Fruit fly (Drosophila melanogaster) whole organism, embryonic: ENCODE data around the gene cv-c.
A peak's percentile ranks its signal among the peaks of the same experiment; 100 is the strongest.

ENCODE experiments used
- Aef1 ChIP-seq: fragments of 200-800 bp; sonication (Bioruptor generic); IDR thresholded peaks from 3 replicates; pipeline ENCODE4 v1.3.6; 2022; ENCODE audit warnings: missing biosample characterization, missing genetic modification characterization
- Antp ChIP-seq: fragments of 200-800 bp; sonication (Bioruptor generic); optimal IDR thresholded peaks from 3 replicates; lab custom pipeline; 2016; ENCODE audit warnings: missing biosample characterization, missing genetic modification characterization
- CG10147 ChIP-seq: fragments of 200-800 bp; sonication (Bioruptor generic); optimal IDR thresholded peaks from 2 replicates; lab custom pipeline; 2019; ENCODE audit warnings: missing biosample characterization, mild to moderate bottlenecking, missing genetic modification characterization, moderate library complexity
- CG10366 ChIP-seq: fragments of 200-800 bp; sonication (Bioruptor generic); IDR thresholded peaks from 2 replicates; pipeline ENCODE4 v1.3.6; 2022; ENCODE audit warnings: missing biosample characterization, missing genetic modification characterization
- CG13424 ChIP-seq: fragments of 200-800 bp; sonication (Bioruptor generic); optimal IDR thresholded peaks from 2 replicates; lab custom pipeline; 2019; ENCODE audit warnings: missing biosample characterization, mild to moderate bottlenecking, missing genetic modification characterization, moderate library complexity
- CG15479 ChIP-seq: fragments of 200-800 bp; sonication (Bioruptor generic); optimal IDR thresholded peaks from 3 replicates; lab custom pipeline; 2019; ENCODE audit warnings: missing biosample characterization, mild to moderate bottlenecking, missing genetic modification characterization, moderate library complexity
- CG15696 ChIP-seq: fragments of 200-800 bp; sonication (Bioruptor generic); optimal IDR thresholded peaks from 2 replicates; lab custom pipeline; 2019; ENCODE audit warnings: missing biosample characterization, mild to moderate bottlenecking, missing genetic modification characterization, moderate library complexity
- CG16863 ChIP-seq: fragments of 200-800 bp; sonication (Bioruptor generic); optimal IDR thresholded peaks from 3 replicates; lab custom pipeline; 2016; ENCODE audit warnings: missing biosample characterization, missing genetic modification characterization
- CG1792 ChIP-seq: fragments of 200-800 bp; sonication (Bioruptor generic); optimal IDR thresholded peaks from 2 replicates; lab custom pipeline; 2016; ENCODE audit warnings: missing biosample characterization, missing genetic modification characterization
- CG18619 ChIP-seq: fragments of 200-800 bp; sonication (Bioruptor generic); optimal IDR thresholded peaks from 3 replicates; lab custom pipeline; 2017; ENCODE audit warnings: missing biosample characterization, mild to moderate bottlenecking, missing genetic modification characterization
- CG2116 ChIP-seq: fragments of 200-800 bp; sonication (Bioruptor generic); optimal IDR thresholded peaks from 3 replicates; lab custom pipeline; 2018; ENCODE audit warnings: missing biosample characterization, mild to moderate bottlenecking, missing genetic modification characterization
- CG31388 ChIP-seq: fragments of 200-800 bp; sonication (Bioruptor generic); optimal IDR thresholded peaks from 2 replicates; lab custom pipeline; 2016; ENCODE audit warnings: missing biosample characterization, missing genetic modification characterization
- CG3838 ChIP-seq: fragments of 200-800 bp; sonication (Bioruptor generic); optimal IDR thresholded peaks from 3 replicates; lab custom pipeline; 2016; ENCODE audit warnings: missing biosample characterization, missing genetic modification characterization
- CG4282 ChIP-seq: fragments of 200-800 bp; sonication (Bioruptor generic); optimal IDR thresholded peaks from 2 replicates; lab custom pipeline; 2016; ENCODE audit warnings: missing biosample characterization, missing genetic modification characterization
- CG4328 ChIP-seq: fragments of 200-800 bp; sonication (Bioruptor generic); optimal IDR thresholded peaks from 3 replicates; lab custom pipeline; 2017; ENCODE audit warnings: missing biosample characterization, missing genetic modification reagents, missing genetic modification characterization
- CG5180 ChIP-seq: fragments of 200-800 bp; sonication (Bioruptor generic); optimal IDR thresholded peaks from 3 replicates; lab custom pipeline; 2017; ENCODE audit warnings: missing biosample characterization, missing genetic modification characterization, mild to moderate bottlenecking, moderate library complexity, missing genetic modification reagents
- CG5245 ChIP-seq: fragments of 200-800 bp; sonication (Bioruptor generic); optimal IDR thresholded peaks from 3 replicates; lab custom pipeline; 2016; ENCODE audit warnings: missing biosample characterization, missing genetic modification characterization
- CG6175 ChIP-seq: fragments of 200-800 bp; sonication (Bioruptor generic); IDR thresholded peaks from 3 replicates; pipeline ENCODE4 v1.3.6; 2022; ENCODE audit warnings: missing biosample characterization, missing genetic modification characterization
- CG9932 ChIP-seq: fragments of 200-800 bp; sonication (Bioruptor generic); IDR thresholded peaks from 2 replicates; pipeline ENCODE4 v1.3.6; 2022; ENCODE audit warnings: missing biosample characterization, missing genetic modification characterization
- D19A ChIP-seq: fragments of 200-800 bp; optimal IDR thresholded peaks from 3 replicates; lab custom pipeline; 2019; ENCODE audit warnings: missing biosample characterization, mild to moderate bottlenecking, missing genetic modification characterization, moderate library complexity
- Dref ChIP-seq: fragments of 200-800 bp; sonication (Bioruptor generic); IDR thresholded peaks from 2 replicates; pipeline ENCODE4 v1.3.6; 2022; ENCODE audit warnings: missing biosample characterization, missing genetic modification characterization
- E2f1 ChIP-seq: fragments of 200-800 bp; sonication (Bioruptor generic); IDR thresholded peaks from 2 replicates; pipeline ENCODE4 v1.3.6; 2022; ENCODE audit warnings: missing biosample characterization, missing genetic modification characterization
- E2f2 ChIP-seq: fragments of 200-800 bp; sonication (Bioruptor generic); IDR thresholded peaks from 2 replicates; pipeline ENCODE4 v1.3.6; 2022; ENCODE audit warnings: missing biosample characterization, missing genetic modification characterization
- Ets97D ChIP-seq: fragments of 200-800 bp; sonication (Bioruptor generic); optimal IDR thresholded peaks from 3 replicates; lab custom pipeline; 2016; ENCODE audit warnings: missing biosample characterization, missing genetic modification characterization
- H15 ChIP-seq: fragments of 200-800 bp; sonication (Bioruptor generic); IDR thresholded peaks from 3 replicates; pipeline ENCODE4 v1.3.6; 2022; ENCODE audit warnings: missing biosample characterization, missing genetic modification characterization
- HmgZ ChIP-seq: fragments of 200-800 bp; sonication (Bioruptor generic); optimal IDR thresholded peaks from 2 replicates; lab custom pipeline; 2018; ENCODE audit warnings: missing biosample characterization, mild to moderate bottlenecking, missing genetic modification characterization
- Hmr ChIP-seq: fragments of 200-800 bp; sonication (Bioruptor generic); optimal IDR thresholded peaks from 3 replicates; lab custom pipeline; 2017; ENCODE audit warnings: mild to moderate bottlenecking, missing biosample characterization, missing genetic modification reagents, missing genetic modification characterization
- Hr3 ChIP-seq: fragments of 200-800 bp; sonication (Bioruptor generic); optimal IDR thresholded peaks from 3 replicates; lab custom pipeline; 2016; ENCODE audit warnings: missing biosample characterization, missing genetic modification characterization
- Opbp ChIP-seq: fragments of 200-800 bp; sonication (Bioruptor generic); IDR thresholded peaks from 3 replicates; pipeline ENCODE4 v1.3.6; 2022; ENCODE audit warnings: missing biosample characterization, missing genetic modification characterization; ENCODE audit not compliant: partially characterized antibody
- Optix ChIP-seq: fragments of 200-800 bp; sonication (Bioruptor generic); IDR thresholded peaks from 3 replicates; pipeline ENCODE4 v1.3.6; 2022; ENCODE audit warnings: missing biosample characterization, missing genetic modification characterization
- Tbp ChIP-seq: fragments of >200 bp; optimal IDR thresholded peaks from 2 replicates; lab custom pipeline; 2018; ENCODE audit warnings: missing biosample characterization, missing genetic modification characterization
- Vsx1 ChIP-seq: fragments of 200-800 bp; sonication (Bioruptor generic); optimal IDR thresholded peaks from 2 replicates; lab custom pipeline; 2017; ENCODE audit warnings: missing biosample characterization, mild to moderate bottlenecking, missing genetic modification characterization, missing genetic modification reagents
- Xbp1 ChIP-seq: fragments of 200-800 bp; sonication (Bioruptor generic); optimal IDR thresholded peaks from 3 replicates; lab custom pipeline; 2016; ENCODE audit warnings: missing biosample characterization, mild to moderate bottlenecking, missing genetic modification characterization
- ato ChIP-seq: fragments of 200-800 bp; sonication (Bioruptor generic); IDR thresholded peaks from 2 replicates; pipeline ENCODE4 v1.3.6; 2022; ENCODE audit warnings: missing biosample characterization, missing genetic modification characterization; ENCODE audit not compliant: partially characterized antibody
- bbx ChIP-seq: fragments of 200-800 bp; sonication (Bioruptor generic); IDR thresholded peaks from 2 replicates; pipeline ENCODE4 v1.3.6; 2022; ENCODE audit warnings: missing biosample characterization, missing genetic modification characterization; ENCODE audit not compliant: partially characterized antibody
- bowl ChIP-seq: fragments of 200-800 bp; sonication (Bioruptor generic); IDR thresholded peaks from 2 replicates; pipeline ENCODE4 v1.3.6; 2022; ENCODE audit warnings: missing biosample characterization, missing genetic modification characterization
- dmrt11E ChIP-seq: fragments of 200-800 bp; sonication (Bioruptor generic); optimal IDR thresholded peaks from 3 replicates; lab custom pipeline; 2018; ENCODE audit warnings: missing biosample characterization, mild to moderate bottlenecking, missing genetic modification characterization, moderate library complexity
- gro ChIP-seq: fragments of 200-800 bp; sonication (Bioruptor generic); optimal IDR thresholded peaks from 2 replicates; lab custom pipeline; 2016; ENCODE audit warnings: missing biosample characterization, missing genetic modification characterization
- ham ChIP-seq: fragments of 200-800 bp; sonication (Bioruptor generic); IDR thresholded peaks from 2 replicates; pipeline ENCODE4 v1.3.6; 2022; ENCODE audit warnings: missing biosample characterization, missing genetic modification characterization
- hth ChIP-seq: fragments of >200 bp; optimal IDR thresholded peaks from 2 replicates; lab custom pipeline; 2017; ENCODE audit warnings: inconsistent platforms
- ind ChIP-seq: fragments of 200-800 bp; sonication (Bioruptor generic); optimal IDR thresholded peaks from 3 replicates; lab custom pipeline; 2016; ENCODE audit warnings: missing biosample characterization, missing genetic modification characterization
- jigr1 ChIP-seq: fragments of 200-800 bp; sonication (Bioruptor generic); IDR thresholded peaks from 3 replicates; pipeline ENCODE4 v1.3.6; 2022; ENCODE audit warnings: missing biosample characterization, missing genetic modification characterization
- lilli ChIP-seq: fragments of 200-800 bp; sonication (Bioruptor generic); optimal IDR thresholded peaks from 3 replicates; lab custom pipeline; 2016; ENCODE audit warnings: missing biosample characterization, missing genetic modification characterization
- lola ChIP-seq, 3 experiments: fragments of >200 bp in 2 of 3; fragments of 200-800 bp in 1 of 3; sonication (Bioruptor generic) in 1 of 3; optimal IDR thresholded peaks; 2 replicates each; lab custom pipeline; 2017 to 2019; ENCODE audit warnings: missing biosample characterization in 3 of 3, missing genetic modification characterization in 3 of 3, mild to moderate bottlenecking in 1 of 3, moderate library complexity in 1 of 3
- lov ChIP-seq, 2 experiments: fragments of 200-800 bp in 1 of 2; fragments of >200 bp in 1 of 2; sonication (Bioruptor generic) in 1 of 2; IDR thresholded peaks in 1 of 2; optimal IDR thresholded peaks in 1 of 2; 2 replicates in 1 of 2; 3 replicates in 1 of 2; pipeline versions ENCODE4 v1.3.6 to Lab custom; 2017 to 2022; ENCODE audit warnings: missing biosample characterization in 1 of 2, missing genetic modification characterization in 1 of 2
- p53 ChIP-seq: fragments of 200-800 bp; sonication (Bioruptor generic); optimal IDR thresholded peaks from 2 replicates; lab custom pipeline; 2016; ENCODE audit warnings: missing biosample characterization, missing genetic modification characterization
- ranshi ChIP-seq: fragments of 200-800 bp; sonication (Bioruptor generic); IDR thresholded peaks from 2 replicates; pipeline ENCODE4 v1.3.6; 2022; ENCODE audit warnings: missing biosample characterization, missing genetic modification characterization
- run ChIP-seq: fragments of 200-800 bp; sonication (Bioruptor generic); optimal IDR thresholded peaks from 3 replicates; lab custom pipeline; 2018; ENCODE audit warnings: missing biosample characterization, mild to moderate bottlenecking, missing genetic modification characterization
- scrt ChIP-seq: fragments of 200-800 bp; sonication (Bioruptor generic); optimal IDR thresholded peaks from 2 replicates; lab custom pipeline; 2018; ENCODE audit warnings: missing biosample characterization, mild to moderate bottlenecking, missing genetic modification characterization, moderate library complexity
- tap ChIP-seq: fragments of 200-800 bp; optimal IDR thresholded peaks from 3 replicates; lab custom pipeline; 2019; ENCODE audit warnings: missing biosample characterization, mild to moderate bottlenecking, missing genetic modification characterization, moderate library complexity
- twi ChIP-seq: fragments of 200-800 bp; optimal IDR thresholded peaks from 2 replicates; lab custom pipeline; 2019; ENCODE audit warnings: missing biosample characterization, mild to moderate bottlenecking, missing genetic modification characterization, moderate library complexity

Gene cv-c

dm6 chr3R:14356619-14357018 is 124.9 kb downstream of the cv-c start (continued):
- TF ChIP-seq gro (peak; percentile 19), CG2116 (GFP tag; lab: Kevin White, UChicago) (no peak), CG31388 (GFP tag; lab: Kevin White, UChicago) (no peak), CG16863 (GFP tag; lab: Kevin White, UChicago) (no peak), Opbp (GFP tag; lab: Robert Waterston, UW) (no peak), ham (no peak), Aef1 (GFP tag; lab: Robert Waterston, UW) (peak; percentile 39; the same call in 2 of the 3 replicates), twi (tag; lab: Kevin White, UChicago) (no peak), Hr3 (GFP tag; lab: Kevin White, UChicago) (peak; percentile 8), Vsx1 (GFP tag; lab: Kevin White, UChicago) (no peak), CG5180 (GFP tag; lab: Kevin White, UChicago) (no peak), lola (GFP tag; optimal IDR thresholded peaks at IDR 0.05; lab: Kevin White, UChicago) (no peak), D19A (tag; lab: Kevin White, UChicago) (no peak), CG4282 (no peak), CG5245 (GFP tag; lab: Kevin White, UChicago) (no peak), jigr1 (GFP tag; lab: Robert Waterston, UW) (no peak), lilli (peak; percentile 39), ind (peak; percentile 39), Antp (GFP tag; lab: Kevin White, UChicago) (peak; percentile 29), hth (no peak), E2f2 (GFP tag; lab: Robert Waterston, UW) (peak; percentile 18; the same call in 1 of the 2 replicates), CG9932 (peak; percentile 42), CG13424 (tag; lab: Kevin White, UChicago) (peak; percentile 5), CG18619 (GFP tag; lab: Kevin White, UChicago) (no peak), dmrt11E (tag; lab: Kevin White, UChicago) (no peak), p53 (GFP tag; lab: Kevin White, UChicago) (no peak), CG1792 (GFP tag; lab: Kevin White, UChicago) (no peak), bbx (GFP tag; lab: Robert Waterston, UW) (no peak), CG15479 (GFP tag; lab: Kevin White, UChicago) (no peak), lov (optimal IDR thresholded peaks at IDR 0.05; lab: Kevin White, UChicago) (no peak), lov (GFP tag; IDR thresholded peaks at IDR 0.05; lab: Robert Waterston, UW) (no peak), Optix (peak; percentile 64), H15 (GFP tag; lab: Robert Waterston, UW) (0 out of 3 replicates have a peak, but pooled peaks have one; percentile 37), Hmr (GFP tag; lab: Kevin White, UChicago) (peak; percentile 43), Tbp (GFP tag; lab: Kevin White, UChicago) (no peak), CG6175 (GFP tag; lab: Robert Waterston, UW) (no peak), run (tag; lab: Kevin White, UChicago) (no peak), bowl (GFP tag; lab: Robert Waterston, UW) (no peak), Ets97D (no peak), Xbp1 (GFP tag; lab: Kevin White, UChicago) (peak; percentile 32), CG3838 (GFP tag; lab: Kevin White, UChicago) (no peak), CG15696 (tag; lab: Kevin White, UChicago) (no peak), tap (tag; lab: Kevin White, UChicago) (no peak), HmgZ (tag; lab: Kevin White, UChicago) (no peak), CG4328 (GFP tag; lab: Kevin White, UChicago) (no peak), CG10366 (GFP tag; lab: Robert Waterston, UW) (peak; percentile 44; the same call in 1 of the 2 replicates), ranshi (no peak), CG10147 (GFP tag; lab: Kevin White, UChicago) (no peak), E2f1 (GFP tag; lab: Robert Waterston, UW) (no peak; the same call in 1 of the 2 replicates), Dref (no peak), ato (no peak), scrt (GFP tag; lab: Kevin White, UChicago) (no peak)
